Worm (Caenorhabditis elegans) whole organism, L1 larva: ENCODE results near the gene acd-3.

Experiments used
- C34B4.2 ChIP-seq: sonication (generic microtip); optimal IDR thresholded peaks from 2 replicates; lab custom pipeline; 2017; ENCODE audit warnings: mild to moderate bottlenecking, missing genetic modification characterization, missing compliant biosample characterization
- alr-1 ChIP-seq: fragments of 200-800 bp; sonication (Bioruptor generic); optimal IDR thresholded peaks from 2 replicates; lab custom pipeline; 2018; ENCODE audit warnings: borderline replicate concordance, mild to moderate bottlenecking, missing genetic modification characterization, missing compliant biosample characterization
- aly-2 ChIP-seq: fragments of 150-350 bp; optimal IDR thresholded peaks from 2 replicates; lab custom pipeline; 2014; ENCODE audit warnings: missing biosample characterization, missing genetic modification characterization
- ceh-63 ChIP-seq: fragments of 200-800 bp; sonication (Bioruptor generic); optimal IDR thresholded peaks from 2 replicates; lab custom pipeline; 2018; ENCODE audit warnings: mild to moderate bottlenecking, missing genetic modification characterization, missing compliant biosample characterization
- ceh-90 ChIP-seq: sonication (generic microtip); optimal IDR thresholded peaks from 2 replicates; lab custom pipeline; 2016; ENCODE audit warnings: missing genetic modification characterization, missing compliant biosample characterization
- ces-1 ChIP-seq: fragments of 150-350 bp; optimal IDR thresholded peaks from 2 replicates; lab custom pipeline; 2014; ENCODE audit warnings: missing biosample characterization, missing genetic modification reagents, missing genetic modification characterization
- dpl-1 ChIP-seq, 3 experiments: fragments of 150-350 bp in 2 of 3; sonication (generic microtip) in 1 of 3; optimal IDR thresholded peaks; 2 replicates each; lab custom pipeline; 2014 to 2017; ENCODE audit warnings: missing biosample characterization in 3 of 3, missing genetic modification characterization in 3 of 3, missing genetic modification reagents in 3 of 3
- dsc-1 ChIP-seq: sonication (generic microtip); optimal IDR thresholded peaks from 2 replicates; lab custom pipeline; 2016; ENCODE audit warnings: mild to moderate bottlenecking, missing genetic modification characterization, missing compliant biosample characterization
- efl-1 ChIP-seq, 4 experiments: fragments of 150-350 bp; optimal IDR thresholded peaks in 3 of 4; peaks in 1 of 4; 1 replicate in 1 of 4; 2 replicates in 3 of 4; lab custom pipeline; 2014; ENCODE audit warnings: missing biosample characterization in 2 of 4, missing genetic modification characterization in 2 of 4, missing genetic modification reagents in 2 of 4
- efl-3 ChIP-seq: fragments of 200-800 bp; sonication (Bioruptor generic); optimal IDR thresholded peaks from 2 replicates; lab custom pipeline; 2018; ENCODE audit warnings: mild to moderate bottlenecking, missing genetic modification characterization, missing compliant biosample characterization
- egl-13 ChIP-seq: sonication (generic microtip); optimal IDR thresholded peaks from 2 replicates; lab custom pipeline; 2016; ENCODE audit warnings: missing genotype, missing genetic modification reagents, missing genetic modification characterization, missing compliant biosample characterization
- ets-5 ChIP-seq: fragments of 200-800 bp; sonication (Bioruptor generic); IDR thresholded peaks from 2 replicates; pipeline ENCODE4 v1.3.6; 2022; ENCODE audit warnings: missing genetic modification characterization, missing compliant biosample characterization
- fkh-4 ChIP-seq: sonication (generic microtip); optimal IDR thresholded peaks from 2 replicates; lab custom pipeline; 2016; ENCODE audit warnings: missing compliant biosample characterization, missing genetic modification characterization, borderline replicate concordance
- fos-1 ChIP-seq: fragments of 150-350 bp; optimal IDR thresholded peaks from 2 replicates; lab custom pipeline; 2014; ENCODE audit warnings: missing biosample characterization, missing genetic modification characterization
- grh-1 ChIP-seq: fragments of 200-800 bp; sonication (Bioruptor generic); IDR thresholded peaks from 2 replicates; pipeline ENCODE4 v1.3.6; 2022; ENCODE audit warnings: missing genetic modification reagents, missing genetic modification characterization, missing compliant biosample characterization
- irx-1 ChIP-seq: sonication (generic microtip); optimal IDR thresholded peaks from 2 replicates; lab custom pipeline; 2016; ENCODE audit warnings: missing genetic modification characterization, missing compliant biosample characterization
- lin-14 ChIP-seq: fragments of 200-800 bp; sonication (Bioruptor generic); optimal IDR thresholded peaks from 2 replicates; lab custom pipeline; 2018; ENCODE audit warnings: mild to moderate bottlenecking, missing genetic modification characterization, moderate library complexity, missing compliant biosample characterization
- lin-35 ChIP-seq, 2 experiments: fragments of 150-350 bp; optimal IDR thresholded peaks; 2 replicates each; lab custom pipeline; 2014; ENCODE audit warnings: missing biosample characterization in 2 of 2, missing genetic modification characterization in 2 of 2, missing genetic modification reagents in 2 of 2
- lin-39 ChIP-seq: fragments of 150-350 bp; optimal IDR thresholded peaks from 2 replicates; lab custom pipeline; 2014; ENCODE audit warnings: missing biosample characterization, missing genetic modification reagents, missing genetic modification characterization
- lir-3 ChIP-seq: sonication (generic microtip); optimal IDR thresholded peaks from 2 replicates; lab custom pipeline; 2016; ENCODE audit warnings: mild to moderate bottlenecking, missing genetic modification characterization, moderate library complexity, missing compliant biosample characterization; ENCODE audit not compliant: poor library complexity
- lsy-2 ChIP-seq, 2 experiments: fragments of 150-350 bp; optimal IDR thresholded peaks; 2 replicates each; lab custom pipeline; 2014; ENCODE audit warnings: missing biosample characterization in 2 of 2, missing genetic modification characterization in 2 of 2
- mab-9 ChIP-seq: fragments of 200-800 bp; sonication (Bioruptor generic); IDR thresholded peaks from 2 replicates; pipeline ENCODE4 v1.3.6; 2022; ENCODE audit warnings: missing genetic modification reagents, missing genetic modification characterization, missing compliant biosample characterization
- mef-2 ChIP-seq: fragments of 150-350 bp; optimal IDR thresholded peaks from 2 replicates; lab custom pipeline; 2014; ENCODE audit warnings: missing biosample characterization, missing genetic modification characterization
- mep-1 ChIP-seq: fragments of 150-350 bp; optimal IDR thresholded peaks from 2 replicates; lab custom pipeline; 2014; ENCODE audit warnings: missing biosample characterization, missing genetic modification characterization
- nhr-11 ChIP-seq: fragments of 150-350 bp; optimal IDR thresholded peaks from 2 replicates; lab custom pipeline; 2014; ENCODE audit warnings: missing biosample characterization, missing genetic modification characterization
- nhr-12 ChIP-seq: sonication (generic microtip); optimal IDR thresholded peaks from 2 replicates; lab custom pipeline; 2017; ENCODE audit warnings: missing biosample characterization, missing genetic modification characterization
- nhr-237 ChIP-seq: fragments of 150-350 bp; optimal IDR thresholded peaks from 2 replicates; lab custom pipeline; 2014; ENCODE audit warnings: missing biosample characterization, missing genetic modification characterization
- nhr-28 ChIP-seq: fragments of 150-350 bp; optimal IDR thresholded peaks from 2 replicates; lab custom pipeline; 2014; ENCODE audit warnings: missing biosample characterization, missing genetic modification characterization
- nhr-84 ChIP-seq: sonication (generic microtip); optimal IDR thresholded peaks from 2 replicates; lab custom pipeline; 2017; ENCODE audit warnings: missing biosample characterization, missing genetic modification characterization
- pax-3 ChIP-seq: fragments of 200-800 bp; sonication (Bioruptor generic); optimal IDR thresholded peaks from 2 replicates; lab custom pipeline; 2018; ENCODE audit warnings: mild to moderate bottlenecking, missing genetic modification characterization, moderate library complexity, missing compliant biosample characterization
- snpc-4 ChIP-seq: fragments of 150-350 bp; optimal IDR thresholded peaks from 2 replicates; lab custom pipeline; 2014; ENCODE audit warnings: missing biosample characterization, missing genetic modification characterization
- snu-23 ChIP-seq: sonication (generic microtip); optimal IDR thresholded peaks from 2 replicates; lab custom pipeline; 2016; ENCODE audit warnings: missing genetic modification characterization, missing compliant biosample characterization
- sox-4 ChIP-seq: sonication (generic microtip); optimal IDR thresholded peaks from 2 replicates; lab custom pipeline; 2016; ENCODE audit warnings: missing genetic modification characterization, missing compliant biosample characterization
- sup-37 ChIP-seq: fragments of 200-800 bp; sonication (Bioruptor generic); optimal IDR thresholded peaks from 2 replicates; lab custom pipeline; 2018; ENCODE audit warnings: mild to moderate bottlenecking, missing genetic modification characterization, missing compliant biosample characterization
- swsn-7 ChIP-seq: sonication (generic microtip); optimal IDR thresholded peaks from 2 replicates; lab custom pipeline; 2016; ENCODE audit warnings: missing genetic modification characterization, missing compliant biosample characterization
- unc-30 ChIP-seq: sonication (generic microtip); optimal IDR thresholded peaks from 2 replicates; lab custom pipeline; 2017; ENCODE audit warnings: missing biosample characterization, missing genetic modification characterization
- unc-86 ChIP-seq: sonication (generic microtip); optimal IDR thresholded peaks from 2 replicates; lab custom pipeline; 2016; ENCODE audit warnings: missing genetic modification characterization, missing compliant biosample characterization
- unc-98 ChIP-seq: fragments of 200-800 bp; sonication (Bioruptor generic); IDR thresholded peaks from 2 replicates; pipeline ENCODE4 v1.3.6; 2022; ENCODE audit warnings: missing genetic modification characterization, missing compliant biosample characterization
- xbp-1 ChIP-seq: sonication (generic microtip); optimal IDR thresholded peaks from 2 replicates; lab custom pipeline; 2016; ENCODE audit warnings: missing genetic modification characterization, missing compliant biosample characterization
- zip-4 ChIP-seq: fragments of 200-800 bp; sonication (Bioruptor generic); optimal IDR thresholded peaks from 2 replicates; lab custom pipeline; 2018; ENCODE audit warnings: mild to moderate bottlenecking, missing genetic modification characterization, moderate library complexity, missing compliant biosample characterization
- ztf-11 ChIP-seq, 2 experiments: sonication (generic microtip); optimal IDR thresholded peaks; 2 replicates each; lab custom pipeline; 2016 to 2017; ENCODE audit warnings: missing genetic modification characterization in 2 of 2, missing biosample characterization in 1 of 2, missing compliant biosample characterization in 1 of 2

The acd-3 gene

ce11 chrX:14804706-14805105, 44.4 kb upstream of the acd-3 start (continued):
- TF ChIP-seq C34B4.2 (no peak), nhr-12 (tag; lab: Kevin White, UChicago) (no peak), nhr-84 (tag; lab: Kevin White, UChicago) (no peak), zip-4 (GFP tag; lab: Kevin White, UChicago) (no peak), grh-1 (GFP tag; lab: Robert Waterston, UW) (no peak), ztf-11 (tag; optimal IDR thresholded peaks at IDR 0.05; lab: Kevin White, UChicago) (no peak), lin-39 (no peak), nhr-237 (tag; lab: Kevin White, UChicago) (no peak), efl-1 (optimal IDR thresholded peaks at IDR 0.05; lab: Kevin White, UChicago) (no peak), efl-1 (GFP tag; optimal IDR thresholded peaks at IDR 0.05 in 1 of 2; lab: Kevin White, UChicago) (no peak), nhr-28 (tag; lab: Kevin White, UChicago) (no peak), fos-1 (tag; lab: Kevin White, UChicago) (no peak), sup-37 (no peak), mab-9 (no peak), efl-3 (no peak), unc-98 (GFP tag; lab: Robert Waterston, UW) (no peak), dpl-1 (GFP tag; optimal IDR thresholded peaks at IDR 0.05; lab: Kevin White, UChicago) (no peak), aly-2 (tag; lab: Kevin White, UChicago) (no peak), ces-1 (GFP tag; lab: Kevin White, UChicago) (no peak), lin-35 (GFP tag; optimal IDR thresholded peaks at IDR 0.05; lab: Kevin White, UChicago) (no peak), pax-3 (tag; lab: Kevin White, UChicago) (no peak), irx-1 (tag; lab: Kevin White, UChicago) (no peak), unc-30 (tag; lab: Kevin White, UChicago) (no peak), ceh-90 (tag; lab: Kevin White, UChicago) (no peak), alr-1 (no peak), mef-2 (no peak), ets-5 (GFP tag; lab: Robert Waterston, UW) (no peak), lsy-2 (tag; optimal IDR thresholded peaks at IDR 0.05; lab: Kevin White, UChicago) (peak; percentile 11 to 44), nhr-11 (tag; lab: Kevin White, UChicago) (no peak), dsc-1 (peak; percentile 18), sox-4 (tag; lab: Kevin White, UChicago) (no peak), fkh-4 (tag; lab: Kevin White, UChicago) (no peak), mep-1 (tag; lab: Kevin White, UChicago) (peak; percentile 26), lir-3 (peak; percentile 11)

ce11 chrX:14805746-14806145, 43.3 kb upstream of the acd-3 start:
- TF ChIP-seq unc-30 (tag; lab: Kevin White, UChicago), result no peak
- peak; percentile 16 for TF ChIP-seq snpc-4

- no peak for TF ChIP-seq nhr-12 (tag; lab: Kevin White, UChicago)
- TF ChIP-seq egl-13 (tag; lab: Kevin White, UChicago), result no peak
- no peak for TF ChIP-seq swsn-7 (tag; lab: Kevin White, UChicago)
- TF ChIP-seq xbp-1, result no peak
- TF ChIP-seq ceh-90 (tag; lab: Kevin White, UChicago), result no peak
- TF ChIP-seq nhr-28 (tag; lab: Kevin White, UChicago), result no peak
- no peak for TF ChIP-seq ces-1 (GFP tag; lab: Kevin White, UChicago)
- no peak for TF ChIP-seq snu-23
- TF ChIP-seq aly-2 (tag; lab: Kevin White, UChicago), result no peak
- no peak for TF ChIP-seq lin-14 (GFP tag; lab: Kevin White, UChicago)
- TF ChIP-seq unc-86, result no peak
- TF ChIP-seq mep-1 (tag; lab: Kevin White, UChicago), result no peak
- TF ChIP-seq ceh-63 (GFP tag; lab: Kevin White, UChicago), result no peak
- no peak for TF ChIP-seq nhr-237 (tag; lab: Kevin White, UChicago)
- TF ChIP-seq, all 84 proteins: peak for 0
Observed at ce11 chrX:14806936-14807335, 42.1 kb upstream of the acd-3 start, which contains the start of gene F42D1.4. Gene F42D1.4 (plus strand): TSS chrX:14807236.
